Worm (Caenorhabditis elegans) whole organism, midembryonic: ENCODE measurements around the gene F14F8.8.
"Not testable (repeated sequence)": the region's sequence is repeated elsewhere in the genome, so short reads cannot be mapped to it uniquely, and the experiment has no call there.

Experiments
- T22C8.4 ChIP-seq: fragments of 200-800 bp; sonication (Bioruptor generic); IDR thresholded peaks from 2 replicates; pipeline ENCODE4 v1.3.6; 2022; ENCODE audit warnings: missing genetic modification characterization, missing compliant biosample characterization
- cog-1 ChIP-seq: sonication (generic microtip); optimal IDR thresholded peaks from 2 replicates; lab custom pipeline; 2016; ENCODE audit warnings: missing genetic modification characterization, missing compliant biosample characterization
- flt-1 ChIP-seq: fragments of 200-800 bp; sonication (Bioruptor generic); IDR thresholded peaks from 2 replicates; pipeline ENCODE4 v1.3.6; 2022; ENCODE audit warnings: missing genetic modification characterization, missing compliant biosample characterization
- klf-2 ChIP-seq: fragments of 200-800 bp; sonication (Bioruptor generic); conservative IDR thresholded peaks from 2 replicates; pipeline ENCODE4 v1.3.6; 2022; ENCODE audit warnings: missing genetic modification reagents, missing genetic modification characterization, missing compliant biosample characterization
- med-1 ChIP-seq: sonication (generic microtip); optimal IDR thresholded peaks from 2 replicates; lab custom pipeline; 2017; ENCODE audit warnings: missing genetic modification characterization, mild to moderate bottlenecking, missing compliant biosample characterization, antibody characterized with exemption, missing genetic modification reagents; ENCODE audit not compliant: insufficient read depth
- ref-1 ChIP-seq: fragments of 200-800 bp; sonication (Bioruptor generic); conservative IDR thresholded peaks from 2 replicates; pipeline ENCODE4 v1.3.6; 2022; ENCODE audit warnings: missing genetic modification reagents, missing genetic modification characterization, missing compliant biosample characterization
- tab-1 ChIP-seq: fragments of 200-800 bp; sonication (Bioruptor generic); IDR thresholded peaks from 2 replicates; pipeline ENCODE4 v1.3.6; 2022; ENCODE audit warnings: missing genetic modification characterization, missing compliant biosample characterization
- ztf-23 ChIP-seq: fragments of 200-800 bp; sonication (Bioruptor generic); IDR thresholded peaks from 2 replicates; pipeline ENCODE4 v1.3.6; 2022; ENCODE audit warnings: missing genetic modification reagents, missing genetic modification characterization, missing compliant biosample characterization
- ztf-29 ChIP-seq: fragments of 200-800 bp; sonication (Bioruptor generic); IDR thresholded peaks from 2 replicates; pipeline ENCODE4 v1.3.6; 2022; ENCODE audit warnings: missing genetic modification reagents, missing genetic modification characterization, missing compliant biosample characterization

The F14F8.8 gene

DNA sequence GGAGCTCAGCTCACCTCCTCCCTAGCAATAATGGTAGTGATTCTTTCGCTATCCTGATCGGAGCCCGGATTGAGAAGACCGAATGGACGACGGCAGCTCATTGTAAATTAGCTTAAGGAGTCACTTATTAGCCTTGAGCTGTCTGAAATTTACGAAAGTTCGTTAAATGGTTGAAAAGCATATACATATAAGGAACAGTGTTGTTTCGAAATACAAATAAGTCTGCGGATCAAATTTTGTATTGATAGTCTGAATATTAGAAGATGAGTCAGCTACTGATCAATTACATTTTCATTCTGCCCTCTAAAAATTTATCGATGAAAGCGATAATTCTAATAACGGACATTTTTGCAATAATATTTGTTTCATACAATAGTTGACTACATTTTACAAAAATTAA, 5.5 kb downstream of the F14F8.8 start, which contains the start of gene F14F8.14:
Gene F14F8.14 (minus strand): TSS at position 101 of the 400 bp plus-strand sequence.
- no peak for TF ChIP-seq ztf-29 (GFP tag; lab: Robert Waterston, UW)
- no peak for TF ChIP-seq med-1 (GFP tag; lab: Kevin White, UChicago)
- TF ChIP-seq cog-1 (tag; lab: Kevin White, UChicago) = no peak
- TF ChIP-seq T22C8.4 (GFP tag; lab: Robert Waterston, UW) = no peak
- no peak for TF ChIP-seq ref-1 (GFP tag; lab: Robert Waterston, UW)
- no peak for TF ChIP-seq klf-2 (GFP tag; lab: Robert Waterston, UW)
- no peak for TF ChIP-seq tab-1 (GFP tag; lab: Robert Waterston, UW)
- no peak for TF ChIP-seq flt-1 (GFP tag; lab: Robert Waterston, UW)
- TF ChIP-seq ztf-23 = no peak

- TF ChIP-seq klf-2, T22C8.4, ref-1 (GFP tag; lab: Robert Waterston, UW): not testable (repeated sequence)
Observed at ce11 chrV:16660816-16661215, 11.3 kb downstream of the F14F8.8 start, which contains the start of gene Y70C5B.2. Gene Y70C5B.2, minus strand, starts transcription at chrV:16660916.

DNA sequence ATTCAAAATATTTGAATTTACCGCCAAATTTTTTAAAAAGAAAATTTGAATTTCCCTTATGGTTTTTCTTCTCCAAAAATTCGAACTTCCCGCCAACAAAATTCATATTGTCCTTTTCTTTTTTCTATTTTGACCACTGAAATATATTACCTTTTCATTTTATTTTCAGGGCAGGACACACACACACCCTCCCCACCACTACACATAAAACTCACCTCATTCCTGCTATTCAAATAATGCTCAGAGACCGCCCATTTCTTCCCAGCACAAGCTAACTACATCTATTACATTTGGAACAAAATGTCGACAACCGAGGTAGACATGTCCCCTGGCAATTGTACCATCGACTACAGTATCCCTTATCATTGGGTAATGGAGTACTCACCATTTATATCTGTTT, 17.9 kb downstream of the F14F8.8 start, which contains the start of gene W06G6.15:
Gene W06G6.15 (plus strand): TSS at position 301 of the 400 bp plus-strand sequence.
- TF ChIP-seq ref-1 (GFP tag; lab: Robert Waterston, UW); med-1 (GFP tag; lab: Kevin White, UChicago); cog-1 (tag; lab: Kevin White, UChicago): not testable (repeated sequence)

DNA sequence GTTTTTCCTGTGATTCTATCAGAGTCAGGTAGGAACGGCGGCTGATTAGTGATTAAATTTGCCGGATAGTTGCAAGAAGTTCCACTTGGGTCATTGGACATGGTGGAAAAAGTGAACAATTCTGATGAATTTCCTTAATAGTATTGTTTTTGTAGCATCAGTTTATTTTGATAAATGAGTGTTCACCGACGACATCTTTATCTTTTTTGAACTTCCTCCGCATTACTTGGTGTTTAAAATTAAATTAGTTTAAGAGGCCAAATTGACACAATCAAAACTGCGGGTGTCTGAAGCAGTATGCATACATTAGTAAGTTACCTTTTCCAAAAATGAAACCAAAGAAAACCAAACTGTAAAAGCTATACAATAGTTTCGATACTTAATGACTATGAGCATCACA, 22.9 kb downstream of the F14F8.8 start, which contains the start of gene W06G6.11:
Gene W06G6.11 (minus strand): TSS at position 101 of the 400 bp plus-strand sequence.
- TF ChIP-seq ztf-29 (GFP tag; lab: Robert Waterston, UW); med-1 (GFP tag; lab: Kevin White, UChicago); ztf-23: not testable (repeated sequence)

- no peak for TF ChIP-seq klf-2 (GFP tag; lab: Robert Waterston, UW)
- TF ChIP-seq ztf-23 = no peak
- no peak for TF ChIP-seq ref-1 (GFP tag; lab: Robert Waterston, UW)
- no peak for TF ChIP-seq ztf-29 (GFP tag; lab: Robert Waterston, UW)
- no peak for TF ChIP-seq flt-1 (GFP tag; lab: Robert Waterston, UW)
Observed at ce11 chrV:16648317-16649018, 23.6 kb downstream of the F14F8.8 start, which contains the start of gene W06G6.20. Gene W06G6.20, minus strand, starts transcription at chrV:16648367.

DNA sequence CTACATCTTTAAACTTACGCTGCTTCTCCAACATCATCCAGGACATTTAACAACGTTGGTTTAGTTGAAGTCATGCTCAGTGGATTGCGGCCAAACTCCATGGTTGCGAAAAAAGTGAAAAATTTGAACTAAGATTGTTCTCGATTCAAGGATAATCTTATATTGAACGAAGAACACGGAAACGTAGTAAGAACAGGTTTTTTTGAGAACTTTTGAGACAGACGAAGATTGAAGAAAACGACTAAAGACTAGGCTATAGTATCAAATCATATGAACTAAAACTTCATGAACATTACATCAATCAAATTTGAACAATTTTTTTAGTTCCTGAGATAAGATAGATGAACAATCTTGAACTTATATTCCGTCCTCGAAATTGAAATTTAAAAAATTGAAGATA, 25.0 kb downstream of the F14F8.8 start, which contains the start of gene W06G6.10:
Gene W06G6.10 (minus strand): TSS at position 101 of the 400 bp plus-strand sequence.
- TF ChIP-seq tab-1 (GFP tag; lab: Robert Waterston, UW) = no peak

ce11 chrV:16646372-16646771, 25.7 kb downstream of the F14F8.8 start, which contains the start of gene W06G6.9:
Gene W06G6.9, minus strand, starts transcription at chrV:16646472.
- TF ChIP-seq tab-1 (GFP tag; lab: Robert Waterston, UW) (no peak), T22C8.4 (GFP tag; lab: Robert Waterston, UW) (no peak), ztf-29 (GFP tag; lab: Robert Waterston, UW) (no peak)

ce11 chrV:16645201-16645940, 26.7 kb downstream of the F14F8.8 start, which contains the start of gene W06G6.17:
Gene W06G6.17, minus strand, starts transcription at chrV:16645251.
- TF ChIP-seq flt-1 (GFP tag; lab: Robert Waterston, UW) (no peak), med-1 (GFP tag; lab: Kevin White, UChicago) (no peak), klf-2 (GFP tag; lab: Robert Waterston, UW) (no peak), T22C8.4 (GFP tag; lab: Robert Waterston, UW) (no peak), tab-1 (GFP tag; lab: Robert Waterston, UW) (no peak), cog-1 (tag; lab: Kevin White, UChicago) (no peak), ref-1 (GFP tag; lab: Robert Waterston, UW) (no peak), ztf-29 (GFP tag; lab: Robert Waterston, UW) (no peak), ztf-23 (no peak)

- TF ChIP-seq flt-1 (GFP tag; lab: Robert Waterston, UW) (no peak), cog-1 (tag; lab: Kevin White, UChicago) (no peak), ztf-23 (no peak), ztf-29 (GFP tag; lab: Robert Waterston, UW) (no peak), med-1 (GFP tag; lab: Kevin White, UChicago) (no peak), tab-1 (GFP tag; lab: Robert Waterston, UW) (no peak)
Observed at ce11 chrV:16643558-16643957, 28.5 kb downstream of the F14F8.8 start, which contains the start of gene srw-77. Gene srw-77, minus strand, starts transcription at chrV:16643658.

DNA sequence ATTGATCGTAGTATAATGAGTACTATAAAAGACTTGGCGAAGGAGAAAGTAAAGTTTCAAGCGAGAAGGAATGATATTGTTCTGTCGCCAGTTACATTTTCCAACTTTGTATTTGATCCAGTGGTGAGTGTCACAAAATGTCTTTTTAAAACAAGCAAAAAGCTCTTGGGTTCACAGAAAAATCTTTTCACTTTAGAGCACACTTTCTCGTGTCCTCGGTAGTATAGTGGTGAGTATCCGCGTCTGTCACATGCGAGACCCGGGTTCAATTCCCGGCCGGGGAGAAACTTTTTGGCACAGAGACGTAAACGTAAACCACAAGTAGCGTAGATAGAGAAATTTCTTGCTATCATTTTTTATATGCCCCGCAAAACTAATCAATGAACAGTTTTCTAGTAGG, 31.7 kb downstream of the F14F8.8 start:
- TF ChIP-seq ztf-29 (GFP tag; lab: Robert Waterston, UW) (no peak), ztf-23 (no peak), med-1 (GFP tag; lab: Kevin White, UChicago) (no peak), T22C8.4 (GFP tag; lab: Robert Waterston, UW) (no peak), cog-1 (tag; lab: Kevin White, UChicago) (no peak), flt-1 (GFP tag; lab: Robert Waterston, UW) (no peak), tab-1 (GFP tag; lab: Robert Waterston, UW) (no peak), klf-2 (GFP tag; lab: Robert Waterston, UW) (no peak), ref-1 (GFP tag; lab: Robert Waterston, UW) (no peak)
